Worm (Caenorhabditis elegans): ENCODE measurements around the gene ttr-26.
A peak's percentile ranks its signal among the peaks of the same experiment; 100 is the strongest.

The ttr-26 gene

DNA sequence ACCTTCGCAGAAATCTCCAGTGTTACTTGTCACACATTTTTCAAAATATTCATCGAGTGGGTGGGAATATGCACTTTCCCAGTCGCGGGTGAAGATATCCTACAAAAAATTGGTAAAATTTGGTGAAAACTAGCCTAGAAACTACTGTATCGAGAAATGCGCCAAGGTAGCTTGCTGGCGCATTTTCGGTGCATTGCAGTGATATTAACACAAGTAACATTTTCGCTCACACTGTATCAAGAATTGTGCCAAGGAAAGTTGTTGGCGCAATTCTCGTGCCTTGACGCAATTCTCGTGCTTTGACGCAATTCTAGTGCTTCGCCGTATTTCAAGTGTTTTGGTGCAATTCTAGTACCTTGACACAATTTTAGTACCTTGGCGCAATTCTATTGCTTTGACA, 13.1 kb upstream of the ttr-26 start:
- TF ChIP-seq tbx-7 (tag; optimal IDR thresholded peaks at IDR 0.05) (no peak), unc-42 (tag; optimal IDR thresholded peaks at IDR 0.05) (no peak), gmeb-2 (tag; optimal IDR thresholded peaks at IDR 0.05) (no peak), pat-9 (tag; optimal IDR thresholded peaks at IDR 0.05) (no peak), sdc-2 (tag; optimal IDR thresholded peaks at IDR 0.05) (no peak), elt-2 (tag; optimal IDR thresholded peaks at IDR 0.05) (no peak), fax-1 (tag; optimal IDR thresholded peaks at IDR 0.05) (no peak), npax-4 (tag; optimal IDR thresholded peaks at IDR 0.05) (no peak), unc-3 (GFP tag; conservative IDR thresholded peaks at IDR 0.05) (no peak), unc-3 (tag; optimal IDR thresholded peaks at IDR 0.05) (no peak), Y22D7AL.16 (tag; optimal IDR thresholded peaks at IDR 0.05) (no peak), nhr-232 (tag; optimal IDR thresholded peaks at IDR 0.05) (no peak), F13H6.1 (tag; optimal IDR thresholded peaks at IDR 0.05) (no peak), lim-6 (tag; optimal IDR thresholded peaks at IDR 0.05) (no peak), pag-3 (tag; optimal IDR thresholded peaks at IDR 0.05; ENCODE audit: borderline replicate concordance) (no peak), che-1 (tag; optimal IDR thresholded peaks at IDR 0.05) (no peak)

- no peak for TF ChIP-seq elt-4 (tag; optimal IDR thresholded peaks at IDR 0.05)
Measured at ce11 chrV:18571533-18571932, 11.4 kb upstream of the ttr-26 start, which contains the start of gene Y51A2D.21. Gene Y51A2D.21, plus strand, starts transcription at chrV:18571833.

ce11 chrV:18569445-18569844, 9.4 kb upstream of the ttr-26 start:
- TF ChIP-seq pag-3 (tag; optimal IDR thresholded peaks at IDR 0.05; ENCODE audit: borderline replicate concordance) (no peak), odd-2 (tag; optimal IDR thresholded peaks at IDR 0.05) (no peak)

DNA sequence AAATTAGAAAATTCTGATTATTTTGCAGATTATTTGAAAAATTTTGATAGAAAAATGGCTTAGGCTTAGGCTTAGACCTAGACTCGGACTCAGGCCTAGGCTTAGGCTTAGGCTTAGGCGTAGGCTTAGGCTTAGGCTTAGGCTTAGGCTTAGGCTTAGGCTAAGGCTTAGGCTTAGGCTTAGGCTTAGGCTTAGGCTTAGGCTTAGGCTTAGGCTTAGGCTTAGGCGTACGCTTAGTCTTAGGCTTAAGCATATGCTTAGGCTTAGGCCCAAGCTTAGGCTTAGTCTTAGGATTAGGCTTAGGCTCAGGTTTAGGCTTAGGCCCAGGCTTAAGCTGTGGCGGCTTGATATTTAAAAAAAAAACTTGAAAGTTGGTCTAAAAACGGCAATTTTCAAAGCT, 6.3 kb upstream of the ttr-26 start:
- TF ChIP-seq dve-1 (tag; optimal IDR thresholded peaks at IDR 0.05): peak; percentile 77

- peak; percentile 91 for TF ChIP-seq dve-1 (tag; optimal IDR thresholded peaks at IDR 0.05)
- no peak for TF ChIP-seq zip-5 (tag; optimal IDR thresholded peaks at IDR 0.05)
Measured at ce11 chrV:18565621-18566020, 5.5 kb upstream of the ttr-26 start.

DNA sequence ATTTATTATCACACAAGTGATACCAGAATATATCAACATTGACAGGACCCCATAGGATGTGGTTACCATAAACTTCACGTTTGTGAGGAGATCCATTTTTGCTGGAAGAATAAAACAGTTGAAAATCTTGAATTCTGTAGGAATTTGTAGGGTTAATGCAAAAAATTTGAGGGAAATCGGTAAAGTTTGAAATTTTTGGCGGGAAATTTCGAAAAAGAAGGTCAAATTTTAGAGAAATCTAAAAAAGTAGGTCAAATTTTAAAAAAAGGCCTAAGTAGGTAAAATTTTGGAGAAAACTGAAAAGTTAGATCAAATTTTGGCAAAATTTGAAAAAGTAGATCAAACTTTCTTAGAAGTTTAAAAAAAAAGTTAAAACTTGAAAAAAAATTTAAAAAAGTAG, 4.7 kb upstream of the ttr-26 start, which contains the start of gene srg-34:
srg-34 (minus strand) TSS at position 101 of the 400 bp plus-strand sequence.
- no peak for TF ChIP-seq C08G9.2 (tag; optimal IDR thresholded peaks at IDR 0.05)
- TF ChIP-seq pag-3 (tag; optimal IDR thresholded peaks at IDR 0.05; ENCODE audit: borderline replicate concordance): no peak
- TF ChIP-seq eyg-1 (tag; optimal IDR thresholded peaks at IDR 0.05): no peak
- TF ChIP-seq pha-2 (tag; optimal IDR thresholded peaks at IDR 0.05): no peak
- TF ChIP-seq elt-2 (tag; optimal IDR thresholded peaks at IDR 0.05): no peak
- TF ChIP-seq ahr-1 (tag; optimal IDR thresholded peaks at IDR 0.05): no peak

DNA sequence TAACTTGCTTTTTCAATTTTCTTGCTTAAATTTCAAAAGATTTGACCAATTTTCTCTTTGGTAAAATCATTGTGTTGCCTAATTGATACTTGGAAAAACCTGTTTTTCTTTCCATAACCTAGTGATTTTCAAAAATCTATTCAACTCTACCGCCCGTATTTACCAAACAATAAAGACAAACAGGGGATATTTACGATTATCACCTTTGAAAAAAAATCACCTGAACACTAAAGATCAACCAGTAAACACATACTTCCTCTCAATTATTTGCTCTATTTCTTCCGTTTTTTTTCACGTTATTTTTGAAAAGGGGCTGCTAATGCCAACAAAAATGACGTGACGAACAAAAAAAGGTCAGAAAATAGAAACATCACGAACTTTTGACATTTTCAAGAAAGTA, 856 bp upstream of the ttr-26 start:
- no peak for TF ChIP-seq sdc-2 (tag; optimal IDR thresholded peaks at IDR 0.05)
- no peak for TF ChIP-seq K02D7.2 (tag; optimal IDR thresholded peaks at IDR 0.05)
- no peak for TF ChIP-seq dve-1 (tag; optimal IDR thresholded peaks at IDR 0.05)
- TF ChIP-seq eyg-1 (tag; optimal IDR thresholded peaks at IDR 0.05): no peak

- TF ChIP-seq nhr-232 (tag; optimal IDR thresholded peaks at IDR 0.05): no peak
- TF ChIP-seq T23F11.4 (GFP tag; optimal IDR thresholded peaks at IDR 0.05): no peak
- no peak for TF ChIP-seq Y22D7AL.16 (tag; optimal IDR thresholded peaks at IDR 0.05)
- no peak for TF ChIP-seq elt-4 (tag; optimal IDR thresholded peaks at IDR 0.05)
- no peak for TF ChIP-seq ceh-30 (tag; optimal IDR thresholded peaks at IDR 0.05)
- TF ChIP-seq dve-1 (tag; optimal IDR thresholded peaks at IDR 0.05): no peak
- no peak for TF ChIP-seq ceh-31 (tag; optimal IDR thresholded peaks at IDR 0.05)
- no peak for TF ChIP-seq pag-3 (tag; optimal IDR thresholded peaks at IDR 0.05; ENCODE audit: borderline replicate concordance)
- TF ChIP-seq ceh-45 (GFP tag; IDR thresholded peaks at IDR 0.05): no peak
- no peak for TF ChIP-seq pros-1 (tag; optimal IDR thresholded peaks at IDR 0.05)
- TF ChIP-seq syd-9 (tag; optimal IDR thresholded peaks at IDR 0.05): no peak
- no peak for TF ChIP-seq pat-9 (tag; optimal IDR thresholded peaks at IDR 0.05)
- no peak for TF ChIP-seq mec-3 (tag; optimal IDR thresholded peaks at IDR 0.05; ENCODE audit: borderline replicate concordance)
- no peak for TF ChIP-seq elt-2 (tag; optimal IDR thresholded peaks at IDR 0.05)
- no peak for TF ChIP-seq ceh-14 (tag; optimal IDR thresholded peaks at IDR 0.05)
- no peak for TF ChIP-seq odd-2 (tag; optimal IDR thresholded peaks at IDR 0.05)
Measured at ce11 chrV:18556488-18556887, 3.6 kb downstream of the ttr-26 start, which contains the start of the genes ttr-24 and ttr-25. Gene ttr-24, minus strand, starts transcription at chrV:18556643. Gene ttr-25, plus strand, starts transcription at chrV:18556714.
